Worm (Caenorhabditis elegans) whole organism, mixed stage, embryonic: Measurements from ENCODE around the gene hmit-1.1.

Source experiments
- nhr-28 ChIP-seq: fragments of 150-350 bp; optimal IDR thresholded peaks from 2 replicates; lab custom pipeline; 2014; ENCODE audit warnings: missing biosample characterization, missing genetic modification characterization
- pha-4 ChIP-seq: fragments of 150-350 bp; optimal IDR thresholded peaks from 2 replicates; lab custom pipeline; 2018; ENCODE audit warnings: missing biosample characterization, missing genetic modification reagents, missing genetic modification characterization
- unc-62 ChIP-seq: fragments of 150-350 bp; optimal IDR thresholded peaks from 2 replicates; lab custom pipeline; 2014; ENCODE audit warnings: missing biosample characterization, missing genetic modification reagents, missing genetic modification characterization

- TF ChIP-seq nhr-28 (tag; lab: Kevin White, UChicago), result no peak
- no peak for TF ChIP-seq unc-62
- TF ChIP-seq pha-4 (tag; lab: Kevin White, UChicago), result no peak
These were observed 48.5 kb upstream of the hmit-1.1 start, which contains the start of gene ZK228.13 for ce11 chrV:18468097-18468496.
